Fruit fly (Drosophila melanogaster) whole organism, prepupa: ENCODE data around the gene CG9095.

ENCODE experiments used
- Blimp-1 ChIP-seq: fragments of 200-800 bp; sonication (Bioruptor generic); optimal IDR thresholded peaks from 3 replicates; lab custom pipeline; 2017; ENCODE audit warnings: missing biosample characterization, missing genetic modification characterization, mild to moderate bottlenecking, moderate library complexity, missing genetic modification reagents
- CG10631 ChIP-seq: fragments of 200-800 bp; sonication (Bioruptor generic); optimal IDR thresholded peaks from 2 replicates; lab custom pipeline; 2016; ENCODE audit warnings: missing biosample characterization, missing genetic modification characterization
- CG10669 ChIP-seq: fragments of 200-800 bp; sonication (Bioruptor generic); optimal IDR thresholded peaks from 3 replicates; lab custom pipeline; 2018; ENCODE audit warnings: missing biosample characterization, mild to moderate bottlenecking, missing genetic modification characterization, moderate library complexity
- CG11902 ChIP-seq: fragments of 200-800 bp; sonication (Bioruptor generic); optimal IDR thresholded peaks from 3 replicates; lab custom pipeline; 2016; ENCODE audit warnings: missing biosample characterization, missing genetic modification characterization
- CG15336 ChIP-seq: fragments of 200-800 bp; sonication (Bioruptor generic); IDR thresholded peaks from 2 replicates; pipeline ENCODE4 v1.3.6; 2022; ENCODE audit warnings: missing biosample characterization, missing genetic modification characterization
- CG1621 ChIP-seq: fragments of 200-800 bp; sonication (Bioruptor generic); optimal IDR thresholded peaks from 3 replicates; lab custom pipeline; 2018; ENCODE audit warnings: missing biosample characterization, mild to moderate bottlenecking, missing genetic modification characterization
- CG16779 ChIP-seq: fragments of 200-800 bp; sonication (Bioruptor generic); optimal IDR thresholded peaks from 3 replicates; lab custom pipeline; 2017; ENCODE audit warnings: missing biosample characterization, mild to moderate bottlenecking, missing genetic modification characterization
- CG3032 ChIP-seq: fragments of 200-800 bp; optimal IDR thresholded peaks from 2 replicates; lab custom pipeline; 2019; ENCODE audit warnings: missing biosample characterization, mild to moderate bottlenecking, missing genetic modification characterization, moderate library complexity
- CG31627 ChIP-seq: fragments of 200-800 bp; sonication (Bioruptor generic); optimal IDR thresholded peaks from 3 replicates; lab custom pipeline; 2016; ENCODE audit warnings: missing biosample characterization, missing genetic modification characterization
- CG32006 ChIP-seq: fragments of 200-800 bp; sonication (Bioruptor generic); optimal IDR thresholded peaks from 3 replicates; lab custom pipeline; 2017; ENCODE audit warnings: missing biosample characterization, mild to moderate bottlenecking, missing genetic modification characterization
- CG3919 ChIP-seq: fragments of 200-800 bp; sonication (Bioruptor generic); optimal IDR thresholded peaks from 3 replicates; lab custom pipeline; 2016; ENCODE audit warnings: missing biosample characterization, missing genetic modification characterization
- CG4318 ChIP-seq: fragments of 200-800 bp; sonication (Bioruptor generic); optimal IDR thresholded peaks from 3 replicates; lab custom pipeline; 2017; ENCODE audit warnings: missing biosample characterization, mild to moderate bottlenecking, missing genetic modification characterization
- CG6276 ChIP-seq: fragments of 200-800 bp; sonication (Bioruptor generic); optimal IDR thresholded peaks from 2 replicates; lab custom pipeline; 2017; ENCODE audit warnings: missing biosample characterization, mild to moderate bottlenecking, missing genetic modification characterization
- CG6792 ChIP-seq: fragments of 200-800 bp; sonication (Bioruptor generic); optimal IDR thresholded peaks from 3 replicates; lab custom pipeline; 2016; ENCODE audit warnings: missing biosample characterization, missing genetic modification characterization
- CG6854 ChIP-seq: fragments of 200-800 bp; sonication (Bioruptor generic); optimal IDR thresholded peaks from 2 replicates; lab custom pipeline; 2017; ENCODE audit warnings: missing biosample characterization, mild to moderate bottlenecking, missing genetic modification characterization
- CG7368 ChIP-seq: fragments of 200-800 bp; sonication (Bioruptor generic); optimal IDR thresholded peaks from 3 replicates; lab custom pipeline; 2016; ENCODE audit warnings: missing biosample characterization, missing genetic modification characterization
- CG8119 ChIP-seq: fragments of 200-800 bp; sonication (Bioruptor generic); IDR thresholded peaks from 3 replicates; pipeline ENCODE4 v1.3.6; 2022; ENCODE audit warnings: missing biosample characterization, missing genetic modification characterization
- CG8319 ChIP-seq: fragments of 200-800 bp; sonication (Bioruptor generic); optimal IDR thresholded peaks from 3 replicates; lab custom pipeline; 2016; ENCODE audit warnings: missing biosample characterization, missing genetic modification characterization
- CG8632 ChIP-seq: fragments of 200-800 bp; sonication (Bioruptor generic); optimal IDR thresholded peaks from 3 replicates; lab custom pipeline; 2016; ENCODE audit warnings: missing biosample characterization, missing genetic modification characterization
- CG9139 ChIP-seq: fragments of 200-800 bp; sonication (Bioruptor generic); optimal IDR thresholded peaks from 3 replicates; lab custom pipeline; 2017; ENCODE audit warnings: missing biosample characterization, mild to moderate bottlenecking, missing genetic modification characterization
- Eip75B ChIP-seq: fragments of 200-800 bp; sonication (Bioruptor generic); optimal IDR thresholded peaks from 3 replicates; lab custom pipeline; 2016; ENCODE audit warnings: missing biosample characterization, missing genetic modification characterization
- Eip78C ChIP-seq: fragments of 200-800 bp; sonication (Bioruptor generic); peaks from one replicate; lab custom pipeline; 2016; ENCODE audit warnings: missing biosample characterization, missing genetic modification characterization
- Eip93F ChIP-seq: fragments of 200-800 bp; sonication (Bioruptor generic); optimal IDR thresholded peaks from 2 replicates; lab custom pipeline; 2016; ENCODE audit warnings: missing biosample characterization, mild to moderate bottlenecking, missing genetic modification characterization
- Ets21C ChIP-seq: fragments of 200-800 bp; sonication (Bioruptor generic); optimal IDR thresholded peaks from 3 replicates; lab custom pipeline; 2016; ENCODE audit warnings: missing biosample characterization, missing genetic modification characterization
- Ets96B ChIP-seq: fragments of 200-800 bp; optimal IDR thresholded peaks from 2 replicates; lab custom pipeline; 2019; ENCODE audit warnings: missing biosample characterization, mild to moderate bottlenecking, missing genetic modification characterization, moderate library complexity
- Hr38 ChIP-seq: sonication (Bioruptor generic); optimal IDR thresholded peaks from 2 replicates; lab custom pipeline; 2016; ENCODE audit warnings: missing biosample characterization, missing genetic modification characterization
- Hr39 ChIP-seq: fragments of 200-800 bp; sonication (Bioruptor generic); optimal IDR thresholded peaks from 2 replicates; lab custom pipeline; 2016; ENCODE audit warnings: missing biosample characterization, missing genetic modification characterization
- Hr4 ChIP-seq: fragments of 200-800 bp; sonication (Bioruptor generic); optimal IDR thresholded peaks from 3 replicates; lab custom pipeline; 2016; ENCODE audit warnings: missing biosample characterization, missing genetic modification characterization
- Lpt ChIP-seq: fragments of 200-800 bp; sonication (Bioruptor generic); optimal IDR thresholded peaks from 3 replicates; lab custom pipeline; 2016; ENCODE audit warnings: missing biosample characterization, missing genetic modification characterization
- Met ChIP-seq: fragments of 200-800 bp; sonication (Bioruptor generic); optimal IDR thresholded peaks from 3 replicates; lab custom pipeline; 2016; ENCODE audit warnings: missing biosample characterization, missing genetic modification characterization
- OdsH ChIP-seq: fragments of 200-800 bp; sonication (Bioruptor generic); optimal IDR thresholded peaks from 3 replicates; lab custom pipeline; 2016; ENCODE audit warnings: missing biosample characterization, missing genetic modification characterization
- Smox ChIP-seq: fragments of 200-800 bp; sonication (Bioruptor generic); optimal IDR thresholded peaks from 3 replicates; lab custom pipeline; 2016; ENCODE audit warnings: missing biosample characterization, missing genetic modification characterization
- Sox102F ChIP-seq: fragments of 200-800 bp; sonication (Bioruptor generic); optimal IDR thresholded peaks from 2 replicates; lab custom pipeline; 2016; ENCODE audit warnings: missing biosample characterization, mild to moderate bottlenecking, missing genetic modification characterization
- Sox14 ChIP-seq: fragments of 200-800 bp; sonication (Bioruptor generic); optimal IDR thresholded peaks from 3 replicates; lab custom pipeline; 2016; ENCODE audit warnings: missing biosample characterization, missing genetic modification characterization
- Sox15 ChIP-seq: fragments of 200-800 bp; sonication (Bioruptor generic); optimal IDR thresholded peaks from 3 replicates; lab custom pipeline; 2016; ENCODE audit warnings: missing biosample characterization, missing genetic modification characterization
- achi ChIP-seq: fragments of 200-800 bp; sonication (Bioruptor generic); optimal IDR thresholded peaks from 3 replicates; lab custom pipeline; 2016; ENCODE audit warnings: missing biosample characterization, missing genetic modification characterization
- acj6 ChIP-seq: fragments of 200-800 bp; sonication (Bioruptor generic); optimal IDR thresholded peaks from 3 replicates; lab custom pipeline; 2016; ENCODE audit warnings: missing biosample characterization, missing genetic modification characterization
- cyc ChIP-seq: fragments of 200-800 bp; sonication (Bioruptor generic); optimal IDR thresholded peaks from 3 replicates; lab custom pipeline; 2016; ENCODE audit warnings: missing biosample characterization, missing genetic modification characterization
- dac ChIP-seq: fragments of 200-800 bp; sonication (Bioruptor generic); optimal IDR thresholded peaks from 2 replicates; lab custom pipeline; 2017; ENCODE audit warnings: missing biosample characterization, mild to moderate bottlenecking, missing genetic modification characterization
- dsx ChIP-seq: fragments of 200-800 bp; optimal IDR thresholded peaks from 3 replicates; lab custom pipeline; 2019; ENCODE audit warnings: missing biosample characterization, mild to moderate bottlenecking, missing genetic modification characterization, moderate library complexity; ENCODE audit not compliant: poor library complexity, severe bottlenecking
- eg ChIP-seq: fragments of 200-800 bp; sonication (Bioruptor generic); IDR thresholded peaks from 3 replicates; pipeline ENCODE4 v1.3.6; 2022; ENCODE audit warnings: missing biosample characterization, missing genetic modification characterization
- esn ChIP-seq: fragments of 200-800 bp; sonication (Bioruptor generic); optimal IDR thresholded peaks from 2 replicates; lab custom pipeline; 2016; ENCODE audit warnings: missing biosample characterization, mild to moderate bottlenecking, missing genetic modification characterization, moderate library complexity
- fd59A ChIP-seq: fragments of 200-800 bp; sonication (Bioruptor generic); optimal IDR thresholded peaks from 2 replicates; lab custom pipeline; 2017; ENCODE audit warnings: missing biosample characterization, mild to moderate bottlenecking, missing genetic modification characterization, missing genetic modification reagents
- fd85E ChIP-seq: fragments of 200-800 bp; sonication (Bioruptor generic); optimal IDR thresholded peaks from 3 replicates; lab custom pipeline; 2016; ENCODE audit warnings: missing biosample characterization, missing genetic modification characterization
- fkh ChIP-seq: fragments of 200-800 bp; sonication (Bioruptor generic); optimal IDR thresholded peaks from 3 replicates; lab custom pipeline; 2017; ENCODE audit warnings: missing biosample characterization, mild to moderate bottlenecking, missing genetic modification characterization, moderate library complexity
- lz ChIP-seq: fragments of 200-800 bp; sonication (Bioruptor generic); optimal IDR thresholded peaks from 3 replicates; lab custom pipeline; 2016; ENCODE audit warnings: missing biosample characterization, missing genetic modification characterization
- net ChIP-seq: fragments of 200-800 bp; sonication (Bioruptor generic); optimal IDR thresholded peaks from 3 replicates; lab custom pipeline; 2016; ENCODE audit warnings: missing biosample characterization, missing genetic modification characterization
- pdm3 ChIP-seq: fragments of 200-800 bp; sonication (Bioruptor generic); optimal IDR thresholded peaks from 3 replicates; lab custom pipeline; 2016; ENCODE audit warnings: missing biosample characterization, missing genetic modification characterization
- salr ChIP-seq, 2 experiments: fragments of 200-800 bp; sonication (Bioruptor generic); optimal IDR thresholded peaks; 3 replicates each; lab custom pipeline; 2016 to 2018; ENCODE audit warnings: missing biosample characterization in 2 of 2, missing genetic modification characterization in 2 of 2, mild to moderate bottlenecking in 1 of 2
- spab ChIP-seq: fragments of 200-800 bp; sonication (Bioruptor generic); optimal IDR thresholded peaks from 2 replicates; lab custom pipeline; 2017; ENCODE audit warnings: missing biosample characterization, mild to moderate bottlenecking, missing genetic modification characterization, missing genetic modification reagents
- svp ChIP-seq: fragments of 200-800 bp; sonication (Bioruptor generic); peaks from one replicate; lab custom pipeline; 2016; ENCODE audit warnings: missing biosample characterization, missing genetic modification characterization
- topi ChIP-seq: fragments of 200-800 bp; sonication (Bioruptor generic); optimal IDR thresholded peaks from 3 replicates; lab custom pipeline; 2016; ENCODE audit warnings: missing biosample characterization, missing genetic modification characterization
- vri ChIP-seq: fragments of 200-800 bp; sonication (Bioruptor generic); optimal IDR thresholded peaks from 3 replicates; lab custom pipeline; 2016; ENCODE audit warnings: missing biosample characterization, mild to moderate bottlenecking, missing genetic modification characterization

The CG9095 gene

dm6 chrX:15156286-15156685 is 6.7 kb downstream of the CG9095 start:
- TF ChIP-seq Hr4 (peak; percentile 15), Hr38 (no peak), Eip75B (peak; percentile 48), CG3919 (GFP tag; lab: Kevin White, UChicago) (peak; percentile 23), fkh (GFP tag; lab: Kevin White, UChicago) (no peak), Ets96B (tag; lab: Kevin White, UChicago) (no peak), dac (GFP tag; lab: Kevin White, UChicago) (peak; percentile 22), CG8632 (GFP tag; lab: Kevin White, UChicago) (no peak), Hr39 (GFP tag; lab: Kevin White, UChicago) (no peak), fd59A (no peak), CG10631 (peak; percentile 28), Met (GFP tag; lab: Kevin White, UChicago) (peak; percentile 35), CG11902 (no peak), Sox102F (GFP tag; lab: Kevin White, UChicago) (peak; percentile 21), Smox (no peak), Eip78C (GFP tag; lab: Kevin White, UChicago) (peak; percentile 73), vri (GFP tag; lab: Kevin White, UChicago) (no peak), CG16779 (tag; lab: Kevin White, UChicago) (no peak), Sox15 (GFP tag; lab: Kevin White, UChicago) (no peak), acj6 (GFP tag; lab: Kevin White, UChicago) (peak; percentile 23), CG6276 (GFP tag; lab: Kevin White, UChicago) (peak; percentile 56), svp (GFP tag; lab: Kevin White, UChicago) (peak; percentile 51), achi (GFP tag; lab: Kevin White, UChicago) (peak; percentile 49), topi (GFP tag; lab: Kevin White, UChicago) (peak; percentile 35), CG15336 (GFP tag; lab: Robert Waterston, UW) (peak; percentile 75), eg (GFP tag; lab: Robert Waterston, UW) (peak; percentile 70), CG6792 (GFP tag; lab: Kevin White, UChicago) (peak; percentile 15), Sox14 (peak; percentile 24), CG7368 (no peak), CG6854 (GFP tag; lab: Kevin White, UChicago) (no peak), esn (peak; percentile 25), pdm3 (GFP tag; lab: Kevin White, UChicago) (peak; percentile 12), Eip93F (GFP tag; lab: Kevin White, UChicago) (no peak), lz (GFP tag; lab: Kevin White, UChicago) (peak; percentile 5), spab (GFP tag; lab: Kevin White, UChicago) (no peak), salr (GFP tag; optimal IDR thresholded peaks at IDR 0.05; lab: Kevin White, UChicago) (peak in 1 of 2 experiments; percentile 10), CG1621 (tag; lab: Kevin White, UChicago) (no peak), CG31627 (GFP tag; lab: Kevin White, UChicago) (no peak), net (peak; percentile 7), CG3032 (tag; lab: Kevin White, UChicago) (no peak), Lpt (GFP tag; lab: Kevin White, UChicago) (peak; percentile 58), CG4318 (GFP tag; lab: Kevin White, UChicago) (peak; percentile 30), CG8319 (no peak), CG10669 (GFP tag; lab: Kevin White, UChicago) (no peak), CG9139 (GFP tag; lab: Kevin White, UChicago) (no peak), Blimp-1 (no peak), CG32006 (peak; percentile 77), fd85E (GFP tag; lab: Kevin White, UChicago) (no peak), dsx (GFP tag; lab: Kevin White, UChicago) (no peak), Ets21C (GFP tag; lab: Kevin White, UChicago) (no peak), CG8119 (peak; percentile 63), cyc (GFP tag; lab: Kevin White, UChicago) (peak; percentile 22), OdsH (peak; percentile 60)
